Fruit fly (Drosophila melanogaster): ENCODE measurements around the gene eater.
A peak's percentile ranks its signal among the peaks of the same experiment; 100 is the strongest.

Gene eater

DNA sequence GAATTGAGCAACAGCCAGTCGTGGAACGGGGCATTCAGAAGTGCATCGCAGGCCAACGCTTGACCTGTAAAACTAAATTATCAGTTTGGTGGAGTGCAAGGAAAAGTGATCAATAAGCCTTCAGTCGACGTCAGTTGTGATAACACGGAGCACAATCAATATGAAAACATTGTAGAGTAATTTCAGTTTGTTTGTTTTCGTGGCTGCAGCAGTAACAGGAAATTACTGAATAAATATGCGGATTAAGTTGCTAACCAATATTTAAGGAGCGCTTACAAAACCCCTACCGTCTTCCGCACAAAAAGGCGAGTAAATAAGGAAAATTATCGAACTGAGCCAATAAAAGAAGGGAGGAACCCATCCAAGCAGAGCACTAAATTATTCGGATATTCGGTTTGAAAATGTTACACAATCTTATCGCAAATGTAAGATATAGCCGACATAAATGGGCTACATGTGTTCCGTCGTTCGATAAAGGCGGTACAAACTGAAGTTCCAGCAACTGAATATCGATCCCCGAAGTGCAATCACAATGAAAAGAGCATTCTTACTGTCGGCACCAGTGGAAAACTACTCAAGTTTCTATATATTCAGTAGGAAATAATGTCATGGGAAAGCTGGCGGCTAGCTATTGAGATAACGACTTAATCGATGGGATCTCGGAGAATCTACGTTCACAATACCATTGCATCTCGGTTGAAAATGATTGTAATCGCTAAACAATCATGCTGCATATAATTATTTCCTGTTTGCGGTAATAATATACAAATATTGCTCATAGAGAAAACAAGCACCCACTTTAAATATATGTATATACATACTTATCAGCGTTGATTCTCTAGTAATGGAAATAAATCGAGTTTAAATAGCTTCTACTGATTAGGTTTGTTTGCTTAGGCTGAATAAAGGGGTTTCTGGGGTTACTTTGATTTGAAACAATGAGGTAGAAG is 36.5 kb upstream of the eater start (continued):
- peak; percentile 67 for TF ChIP-seq Lhr (GFP tag; optimal IDR thresholded peaks at IDR 0.05)
- peak; percentile 41 to 85 for TF ChIP-seq Pdp1 (GFP tag; optimal IDR thresholded peaks at IDR 0.05)
- no peak for TF ChIP-seq ro (GFP tag; IDR thresholded peaks at IDR 0.05)
- TF ChIP-seq CG17361 (GFP tag; IDR thresholded peaks at IDR 0.05): peak; percentile 65; the same call in 2 of the 3 replicates
- TF ChIP-seq pfk (GFP tag; optimal IDR thresholded peaks at IDR 0.05): peak; percentile 21
- TF ChIP-seq chinmo (GFP tag; IDR thresholded peaks at IDR 0.05; ENCODE audit: partially characterized antibody): no peak
- 0 out of 3 replicates have a peak, but pooled peaks have one; percentile 12 for TF ChIP-seq CG11456 (GFP tag; IDR thresholded peaks at IDR 0.05)
- no peak for TF ChIP-seq Dip2 (GFP tag; IDR thresholded peaks at IDR 0.05)
- peak; percentile 65; the same call in 1 of the 2 replicates for TF ChIP-seq CG6689 (GFP tag; IDR thresholded peaks at IDR 0.05)
- TF ChIP-seq CG6683 (GFP tag; optimal IDR thresholded peaks at IDR 0.05): peak; percentile 42
- peak; percentile 62 for TF ChIP-seq NK7.1 (GFP tag; optimal IDR thresholded peaks at IDR 0.05)
- TF ChIP-seq Ets65A (GFP tag): no peak
- TF ChIP-seq ci (GFP tag; IDR thresholded peaks at IDR 0.05): peak; percentile 85
- peak; percentile 71 for TF ChIP-seq Camta (GFP tag; optimal IDR thresholded peaks at IDR 0.05)
- TF ChIP-seq Sry-β (GFP tag; optimal IDR thresholded peaks at IDR 0.05): peak; percentile 33

dm6 chr3R:27134728-27135361 is 35.4 kb upstream of the eater start:
- TF ChIP-seq Hr78 (GFP tag; optimal IDR thresholded peaks at IDR 0.05): peak in 1 of 2 experiments; percentile 92
- 0 out of 3 replicates have a peak, but pooled peaks have one; percentile 15 for TF ChIP-seq ken (GFP tag; IDR thresholded peaks at IDR 0.05)
- TF ChIP-seq HHEX (GFP tag; optimal IDR thresholded peaks at IDR 0.05): no peak
- 0 out of 3 replicates have a peak, but pooled peaks have one; percentile 16 for TF ChIP-seq CG2199 (GFP tag; IDR thresholded peaks at IDR 0.05)
- peak; percentile 70 for TF ChIP-seq sr (GFP tag; IDR thresholded peaks at IDR 0.05)
- no peak for TF ChIP-seq unc-4 (GFP tag; IDR thresholded peaks at IDR 0.05; ENCODE audit: partially characterized antibody)
- peak in 1 of 2 experiments; percentile 95 for TF ChIP-seq Pdp1 (GFP tag; optimal IDR thresholded peaks at IDR 0.05)
- TF ChIP-seq tap (tag; optimal IDR thresholded peaks at IDR 0.05): no peak
- TF ChIP-seq Blimp-1 (GFP tag; optimal IDR thresholded peaks at IDR 0.05): peak; percentile 65
- peak; percentile 50 for TF ChIP-seq Med (GFP tag)
- TF ChIP-seq CG15696 (tag; optimal IDR thresholded peaks at IDR 0.05): no peak
- TF ChIP-seq ci (GFP tag; IDR thresholded peaks at IDR 0.05): 0 out of 3 replicates have a peak, but pooled peaks have one; percentile 15
- no peak for TF ChIP-seq CG3726 (GFP tag; IDR thresholded peaks at IDR 0.05)
- peak; percentile 39 for TF ChIP-seq sug (tag; optimal IDR thresholded peaks at IDR 0.05)
- TF ChIP-seq hkb (optimal IDR thresholded peaks at IDR 0.05): no peak
- peak; percentile 21; the same call in 1 of the 2 replicates for TF ChIP-seq hkb (GFP tag; IDR thresholded peaks at IDR 0.05)

- TF ChIP-seq peb (GFP tag; IDR thresholded peaks at IDR 0.05): no peak
- TF ChIP-seq CG4617 (GFP tag; optimal IDR thresholded peaks at IDR 0.05; ENCODE audit: borderline replicate concordance): no peak
- TF ChIP-seq lov (optimal IDR thresholded peaks at IDR 0.05): no peak
- TF ChIP-seq lov (GFP tag; IDR thresholded peaks at IDR 0.05): no peak
- TF ChIP-seq CG14667 (GFP tag; IDR thresholded peaks at IDR 0.05): no peak
- TF ChIP-seq ATbp (GFP tag; optimal IDR thresholded peaks at IDR 0.05): no peak
- TF ChIP-seq Gug (GFP tag; IDR thresholded peaks at IDR 0.05): no peak
- no peak for TF ChIP-seq BEAF-32 (GFP tag; optimal IDR thresholded peaks at IDR 0.05)
- no peak for TF ChIP-seq CG2199 (GFP tag; IDR thresholded peaks at IDR 0.05)
- no peak for TF ChIP-seq Optix (GFP tag; IDR thresholded peaks at IDR 0.05)
- TF ChIP-seq sr (GFP tag; IDR thresholded peaks at IDR 0.05): peak; percentile 90
- no peak for TF ChIP-seq CG32532 (GFP tag; IDR thresholded peaks at IDR 0.05)
- peak; percentile 19 for TF ChIP-seq Med (GFP tag)
- no peak for TF ChIP-seq CG33557 (GFP tag; optimal IDR thresholded peaks at IDR 0.05)
- no peak for TF ChIP-seq CG31388 (GFP tag; optimal IDR thresholded peaks at IDR 0.05)
- no peak for TF ChIP-seq Hey (tag; optimal IDR thresholded peaks at IDR 0.05)
- no peak for TF ChIP-seq jumu (GFP tag; optimal IDR thresholded peaks at IDR 0.05)
- TF ChIP-seq CG11695 (GFP tag; IDR thresholded peaks at IDR 0.05): no peak
- TF ChIP-seq tup (GFP tag; optimal IDR thresholded peaks at IDR 0.05): no peak
- no peak for TF ChIP-seq luna (GFP tag; optimal IDR thresholded peaks at IDR 0.05)
These were observed 34.5 kb upstream of the eater start for dm6 chr3R:27133992-27134391.
